Worm (Caenorhabditis elegans) whole organism, young adult: Measurements from ENCODE around the gene egl-10.

Experiments
- B0035.1 ChIP-seq: sonication (generic microtip); optimal IDR thresholded peaks from 2 replicates; lab custom pipeline; 2016; ENCODE audit warnings: missing genetic modification characterization, mild to moderate bottlenecking, missing compliant biosample characterization, missing genotype, missing genetic modification reagents
- B0336.3 ChIP-seq: fragments of 200-800 bp; sonication (Bioruptor generic); IDR thresholded peaks from 2 replicates; pipeline ENCODE4 v1.3.6; 2022; ENCODE audit warnings: missing genetic modification characterization, missing compliant biosample characterization
- C06A6.2 ChIP-seq: fragments of 200-800 bp; sonication (Bioruptor generic); conservative IDR thresholded peaks from 2 replicates; pipeline ENCODE4 v1.3.6; 2022; ENCODE audit warnings: missing genetic modification characterization, missing compliant biosample characterization
- F23B12.7 ChIP-seq: sonication (generic microtip); optimal IDR thresholded peaks from 2 replicates; lab custom pipeline; 2017; ENCODE audit warnings: missing genetic modification characterization, mild to moderate bottlenecking, missing compliant biosample characterization, antibody characterized with exemption, moderate library complexity; ENCODE audit not compliant: insufficient read depth
- F39B2.1 ChIP-seq: fragments of 200-800 bp; sonication (Bioruptor generic); IDR thresholded peaks from 2 replicates; pipeline ENCODE4 v1.3.6; 2022; ENCODE audit warnings: missing genetic modification reagents, missing genetic modification characterization, missing compliant biosample characterization
- F49E8.2 ChIP-seq: sonication (generic microtip); optimal IDR thresholded peaks from 3 replicates; lab custom pipeline; 2017; ENCODE audit warnings: missing genetic modification characterization, mild to moderate bottlenecking, missing compliant biosample characterization, antibody characterized with exemption, moderate library complexity; ENCODE audit not compliant: insufficient read depth
- F52B5.7 ChIP-seq: sonication (generic microtip); optimal IDR thresholded peaks from 2 replicates; lab custom pipeline; 2016; ENCODE audit warnings: mild to moderate bottlenecking, missing genetic modification characterization, missing compliant biosample characterization
- F55B11.4 ChIP-seq: sonication (generic microtip); optimal IDR thresholded peaks from 2 replicates; lab custom pipeline; 2016; ENCODE audit warnings: missing compliant biosample characterization, missing genetic modification characterization, borderline replicate concordance; ENCODE audit not compliant: insufficient read depth
- K11D2.4 ChIP-seq: fragments of 200-800 bp; sonication (Bioruptor generic); IDR thresholded peaks from 2 replicates; pipeline ENCODE4 v1.3.6; 2022; ENCODE audit warnings: missing genetic modification reagents, missing genetic modification characterization, missing compliant biosample characterization
- Y67H2A.10 ChIP-seq: fragments of 200-800 bp; sonication (Bioruptor generic); conservative IDR thresholded peaks from 2 replicates; pipeline ENCODE4 v1.3.6; 2022; ENCODE audit warnings: missing genetic modification reagents, missing genetic modification characterization, missing compliant biosample characterization
- ZK185.1 ChIP-seq: sonication (generic microtip); optimal IDR thresholded peaks from 2 replicates; lab custom pipeline; 2016; ENCODE audit warnings: mild to moderate bottlenecking, missing genetic modification characterization, missing compliant biosample characterization; ENCODE audit not compliant: poor library complexity, severe bottlenecking
- akir-1 ChIP-seq: fragments of 200-800 bp; sonication (Bioruptor generic); optimal IDR thresholded peaks from 2 replicates; lab custom pipeline; 2018; ENCODE audit warnings: mild to moderate bottlenecking, missing genetic modification characterization, moderate library complexity, missing compliant biosample characterization
- athp-1 ChIP-seq: sonication (generic microtip); optimal IDR thresholded peaks from 2 replicates; lab custom pipeline; 2017; ENCODE audit warnings: mild to moderate bottlenecking, missing genetic modification characterization, missing compliant biosample characterization
- attf-5 ChIP-seq: fragments of 200-800 bp; sonication (Bioruptor generic); optimal IDR thresholded peaks from 2 replicates; lab custom pipeline; 2018; ENCODE audit warnings: mild to moderate bottlenecking, missing genetic modification characterization, missing compliant biosample characterization
- attf-6 ChIP-seq: fragments of 200-800 bp; sonication (Bioruptor generic); IDR thresholded peaks from 2 replicates; pipeline ENCODE4 v1.3.6; 2022; ENCODE audit warnings: missing genetic modification reagents, missing genetic modification characterization, missing compliant biosample characterization
- bed-1 ChIP-seq: fragments of 200-800 bp; sonication (Bioruptor generic); IDR thresholded peaks from 2 replicates; pipeline ENCODE4 v1.3.6; 2022; ENCODE audit warnings: missing genetic modification reagents, missing genetic modification characterization, missing compliant biosample characterization
- bed-2 ChIP-seq: fragments of 200-800 bp; sonication (Bioruptor generic); IDR thresholded peaks from 2 replicates; pipeline ENCODE4 v1.3.6; 2022; ENCODE audit warnings: missing genetic modification reagents, missing genetic modification characterization, missing compliant biosample characterization
- ccch-3 ChIP-seq: fragments of 200-800 bp; sonication (Bioruptor generic); optimal IDR thresholded peaks from 2 replicates; lab custom pipeline; 2018; ENCODE audit warnings: mild to moderate bottlenecking, missing genetic modification characterization, missing compliant biosample characterization
- cebp-1 ChIP-seq, 2 experiments: fragments of 200-800 bp in 1 of 2; sonication (Bioruptor generic) in 1 of 2; sonication (generic microtip) in 1 of 2; IDR thresholded peaks in 1 of 2; optimal IDR thresholded peaks in 1 of 2; 2 replicates each; pipeline versions ENCODE4 v1.3.6 to Lab custom; 2017 to 2022; ENCODE audit warnings: missing compliant biosample characterization in 2 of 2, missing genetic modification characterization in 2 of 2, mild to moderate bottlenecking in 1 of 2, missing genetic modification reagents in 1 of 2, moderate library complexity in 1 of 2
- cebp-2 ChIP-seq: fragments of 200-800 bp; sonication (Bioruptor generic); IDR thresholded peaks from 2 replicates; pipeline ENCODE4 v1.3.6; 2022; ENCODE audit warnings: missing genetic modification characterization, missing compliant biosample characterization
- ceh-79 ChIP-seq: sonication (generic microtip); optimal IDR thresholded peaks from 2 replicates; lab custom pipeline; 2017; ENCODE audit warnings: mild to moderate bottlenecking, missing genetic modification characterization, missing compliant biosample characterization
- ceh-91 ChIP-seq: fragments of 200-800 bp; sonication (Bioruptor generic); IDR thresholded peaks from 2 replicates; pipeline ENCODE4 v1.3.6; 2022; ENCODE audit warnings: missing genetic modification reagents, missing genetic modification characterization, missing compliant biosample characterization
- dox-1 ChIP-seq: fragments of 200-800 bp; sonication (Bioruptor generic); IDR thresholded peaks from 2 replicates; pipeline ENCODE4 v1.3.6; 2022; ENCODE audit warnings: missing genetic modification reagents, missing genetic modification characterization, missing compliant biosample characterization
- dpl-1 ChIP-seq: fragments of 150-350 bp; optimal IDR thresholded peaks from 2 replicates; lab custom pipeline; 2014; ENCODE audit warnings: missing biosample characterization, missing genetic modification reagents, missing genetic modification characterization
- ekl-4 ChIP-seq: fragments of 200-800 bp; sonication (Bioruptor generic); IDR thresholded peaks from 2 replicates; pipeline ENCODE4 v1.3.6; 2022; ENCODE audit warnings: missing genetic modification reagents, missing genetic modification characterization, missing compliant biosample characterization
- him-1 ChIP-seq: sonication (generic microtip); optimal IDR thresholded peaks from 2 replicates; lab custom pipeline; 2016; ENCODE audit warnings: missing genotype, missing genetic modification reagents, missing genetic modification characterization, missing compliant biosample characterization
- hlh-26 ChIP-seq: fragments of 200-800 bp; sonication (Bioruptor generic); conservative IDR thresholded peaks from 2 replicates; pipeline ENCODE4 v1.3.6; 2022; ENCODE audit warnings: missing genetic modification reagents, missing genetic modification characterization, missing compliant biosample characterization
- let-607 ChIP-seq, 2 experiments: fragments of 200-800 bp in 1 of 2; sonication (Bioruptor generic) in 1 of 2; sonication (generic microtip) in 1 of 2; optimal IDR thresholded peaks; 2 replicates each; lab custom pipeline; 2016 to 2018; ENCODE audit warnings: mild to moderate bottlenecking in 2 of 2, missing compliant biosample characterization in 2 of 2, missing genetic modification characterization in 2 of 2, moderate library complexity in 2 of 2, missing genotype in 1 of 2
- lin-54 ChIP-seq: fragments of 200-800 bp; sonication (Bioruptor generic); optimal IDR thresholded peaks from 2 replicates; lab custom pipeline; 2018; ENCODE audit warnings: mild to moderate bottlenecking, missing genetic modification characterization, missing compliant biosample characterization
- lsl-1 ChIP-seq: fragments of 200-800 bp; sonication (Bioruptor generic); optimal IDR thresholded peaks from 2 replicates; lab custom pipeline; 2018; ENCODE audit warnings: mild to moderate bottlenecking, missing genetic modification characterization, moderate library complexity, missing compliant biosample characterization
- lsy-27 ChIP-seq: sonication (generic microtip); optimal IDR thresholded peaks from 2 replicates; lab custom pipeline; 2017; ENCODE audit warnings: missing genetic modification characterization, mild to moderate bottlenecking, missing compliant biosample characterization, antibody characterized with exemption, missing genotype, borderline replicate concordance; ENCODE audit not compliant: insufficient read depth
- mcd-1 ChIP-seq: fragments of 200-800 bp; sonication (Bioruptor generic); IDR thresholded peaks from 2 replicates; pipeline ENCODE4 v1.3.6; 2022; ENCODE audit warnings: missing genetic modification reagents, missing genetic modification characterization, missing compliant biosample characterization
- mxl-1 ChIP-seq: sonication (generic microtip); optimal IDR thresholded peaks from 2 replicates; lab custom pipeline; 2016; ENCODE audit warnings: missing genetic modification characterization, missing compliant biosample characterization
- nfya-1 ChIP-seq: sonication (generic microtip); optimal IDR thresholded peaks from 2 replicates; lab custom pipeline; 2017; ENCODE audit warnings: antibody characterized with exemption, missing compliant biosample characterization, missing genetic modification characterization, borderline replicate concordance; ENCODE audit not compliant: insufficient read depth
- nhr-179 ChIP-seq: sonication (generic microtip); optimal IDR thresholded peaks from 2 replicates; lab custom pipeline; 2016; ENCODE audit warnings: mild to moderate bottlenecking, missing genetic modification characterization, missing compliant biosample characterization
- pbrm-1 ChIP-seq: fragments of 200-800 bp; sonication (Bioruptor generic); IDR thresholded peaks from 2 replicates; pipeline ENCODE4 v1.3.6; 2022; ENCODE audit warnings: missing genetic modification reagents, missing genetic modification characterization, missing compliant biosample characterization
- repo-1 ChIP-seq: sonication (generic microtip); optimal IDR thresholded peaks from 2 replicates; lab custom pipeline; 2017; ENCODE audit warnings: mild to moderate bottlenecking, missing genetic modification characterization, missing compliant biosample characterization
- sdz-38 ChIP-seq: sonication (generic microtip); optimal IDR thresholded peaks from 2 replicates; lab custom pipeline; 2016; ENCODE audit warnings: missing genotype, missing genetic modification characterization, missing compliant biosample characterization
- tbx-9 ChIP-seq: sonication (generic microtip); optimal IDR thresholded peaks from 2 replicates; lab custom pipeline; 2016; ENCODE audit warnings: borderline replicate concordance, missing genetic modification characterization, inconsistent platforms, missing compliant biosample characterization
- unc-62 ChIP-seq: fragments of 150-350 bp; optimal IDR thresholded peaks from 2 replicates; lab custom pipeline; 2014; ENCODE audit warnings: missing biosample characterization, missing genetic modification reagents, missing genetic modification characterization
- xnd-1 ChIP-seq: sonication (generic microtip); optimal IDR thresholded peaks from 2 replicates; lab custom pipeline; 2016; ENCODE audit warnings: missing genotype, missing genetic modification reagents, missing genetic modification characterization, missing compliant biosample characterization
- zfh-2 ChIP-seq: fragments of 200-800 bp; sonication (Bioruptor generic); conservative IDR thresholded peaks from 2 replicates; pipeline ENCODE4 v1.3.6; 2022; ENCODE audit warnings: missing genetic modification reagents, missing genetic modification characterization, missing compliant biosample characterization
- ztf-26 ChIP-seq: sonication (generic microtip); optimal IDR thresholded peaks from 2 replicates; lab custom pipeline; 2017; ENCODE audit warnings: missing genetic modification characterization, missing compliant biosample characterization
- ztf-28 ChIP-seq: fragments of 200-800 bp; sonication (Bioruptor generic); IDR thresholded peaks from 2 replicates; pipeline ENCODE4 v1.3.6; 2022; ENCODE audit warnings: missing genetic modification reagents, missing genetic modification characterization, missing compliant biosample characterization

The egl-10 gene

ce11 chrV:12465399-12465798, 2.6 kb upstream of the egl-10 start (continued):
- TF ChIP-seq cebp-1 (GFP tag; IDR thresholded peaks at IDR 0.05; lab: Robert Waterston, UW), result no peak
- TF ChIP-seq cebp-1 (tag; optimal IDR thresholded peaks at IDR 0.05; lab: Kevin White, UChicago), result peak; percentile 63
- TF ChIP-seq F49E8.2 (tag; lab: Kevin White, UChicago), result no peak
- TF ChIP-seq ztf-28 (GFP tag; lab: Robert Waterston, UW), result no peak
- TF ChIP-seq him-1, result no peak
- TF ChIP-seq pbrm-1 (GFP tag; lab: Robert Waterston, UW), result no peak; the same call in 1 of the 2 replicates
- no peak for TF ChIP-seq bed-1 (GFP tag; lab: Robert Waterston, UW)
- TF ChIP-seq Y67H2A.10, result no peak
- no peak for TF ChIP-seq unc-62 (GFP tag; lab: Kevin White, UChicago)
- no peak for TF ChIP-seq lsl-1 (GFP tag; lab: Kevin White, UChicago)
- no peak for TF ChIP-seq nhr-179 (tag; lab: Kevin White, UChicago)
- no peak for TF ChIP-seq hlh-26 (GFP tag; lab: Robert Waterston, UW)
- TF ChIP-seq ZK185.1 (tag; lab: Kevin White, UChicago), result peak; percentile 2
- no peak for TF ChIP-seq B0035.1 (tag; lab: Kevin White, UChicago)
- TF ChIP-seq repo-1 (tag; lab: Kevin White, UChicago), result no peak
- TF ChIP-seq ceh-91 (GFP tag; lab: Robert Waterston, UW), result no peak
- no peak for TF ChIP-seq ceh-79 (tag; lab: Kevin White, UChicago)
- no peak for TF ChIP-seq tbx-9
- no peak for TF ChIP-seq sdz-38 (tag; lab: Kevin White, UChicago)
- TF ChIP-seq F23B12.7, result no peak
- no peak for TF ChIP-seq cebp-2
- no peak for TF ChIP-seq F39B2.1 (GFP tag; lab: Robert Waterston, UW)
- peak; percentile 62 for TF ChIP-seq attf-5 (GFP tag; lab: Kevin White, UChicago)
- no peak for TF ChIP-seq ccch-3
- TF ChIP-seq athp-1 (tag; lab: Kevin White, UChicago), result no peak
- no peak for TF ChIP-seq akir-1 (GFP tag; lab: Kevin White, UChicago)
- 0 out of 2 replicates have a peak, but pooled peaks have one; percentile 28 for TF ChIP-seq B0336.3 (GFP tag; lab: Robert Waterston, UW)
- TF ChIP-seq xnd-1 (tag; lab: Kevin White, UChicago), result no peak
- TF ChIP-seq attf-6 (GFP tag; lab: Robert Waterston, UW), result no peak
- TF ChIP-seq K11D2.4 (GFP tag; lab: Robert Waterston, UW), result peak; percentile 77
- TF ChIP-seq C06A6.2 (GFP tag; lab: Robert Waterston, UW), result no peak
- TF ChIP-seq mcd-1, result peak; percentile 57
- no peak for TF ChIP-seq F55B11.4 (tag; lab: Kevin White, UChicago)
- TF ChIP-seq ztf-26 (tag; lab: Kevin White, UChicago), result no peak
- peak; percentile 72 for TF ChIP-seq dox-1 (GFP tag; lab: Robert Waterston, UW)
- no peak for TF ChIP-seq ekl-4 (GFP tag; lab: Robert Waterston, UW)
- TF ChIP-seq lsy-27 (tag; lab: Kevin White, UChicago), result no peak
- no peak for TF ChIP-seq nfya-1
- TF ChIP-seq lin-54 (GFP tag; lab: Kevin White, UChicago), result no peak
- TF ChIP-seq let-607 (tag; optimal IDR thresholded peaks at IDR 0.05; lab: Kevin White, UChicago), result no peak
- 0 out of 2 replicates have a peak, but pooled peaks have one; percentile 38 for TF ChIP-seq bed-2 (GFP tag; lab: Robert Waterston, UW)
- TF ChIP-seq zfh-2 (GFP tag; lab: Robert Waterston, UW), result peak; percentile 98
- TF ChIP-seq F52B5.7, result peak; percentile 31
- no peak for TF ChIP-seq mxl-1 (tag; lab: Kevin White, UChicago)
- no peak for TF ChIP-seq dpl-1 (GFP tag; lab: Kevin White, UChicago)
